Worm (Caenorhabditis elegans): ENCODE data around the gene ugt-35.
A peak's percentile ranks its signal among the peaks of the same experiment; 100 is the strongest.

The ugt-35 gene

DNA sequence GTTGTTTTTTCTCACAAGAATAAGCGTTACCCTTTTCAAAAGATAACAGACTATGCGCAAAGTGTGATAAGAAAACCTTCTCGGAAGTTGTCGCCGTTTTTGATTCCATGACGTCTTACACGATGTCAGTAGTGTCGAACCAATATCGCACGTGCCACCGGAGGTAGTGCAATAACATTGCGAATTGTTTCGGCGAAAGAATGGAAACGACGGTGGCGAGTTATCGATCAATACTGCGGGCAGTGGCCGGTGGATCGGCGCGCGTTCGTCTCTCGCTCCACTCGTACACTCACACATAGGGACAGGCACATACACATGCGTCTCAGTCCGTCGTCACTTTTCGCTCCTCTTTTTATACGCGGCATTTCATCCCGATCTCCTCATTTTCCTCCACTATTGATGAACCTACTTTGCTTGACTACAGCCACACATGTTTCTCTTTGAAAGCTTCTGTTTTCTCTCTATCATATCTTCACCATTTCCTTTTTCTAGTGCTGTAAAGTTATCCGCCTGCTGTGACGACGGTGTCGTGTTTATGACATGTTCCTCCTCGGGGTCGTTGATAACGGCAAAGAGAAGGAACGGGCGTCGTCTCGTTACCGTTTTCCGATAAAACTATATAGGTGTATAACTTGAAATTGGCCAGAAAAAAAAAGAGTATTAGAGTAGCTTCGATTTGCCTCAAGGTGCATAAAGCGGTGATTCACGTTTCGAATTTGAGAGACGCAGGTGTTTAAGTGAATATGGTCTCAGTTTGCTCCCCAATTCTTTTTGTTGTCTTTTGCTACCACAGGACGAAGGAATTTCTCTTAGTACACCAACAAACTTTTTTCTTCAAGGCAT lies 27.3 kb upstream of the ugt-35 start:
- peak; percentile 75 for TF ChIP-seq dsc-1 (tag; optimal IDR thresholded peaks at IDR 0.05)
- TF ChIP-seq rnt-1 (tag; optimal IDR thresholded peaks at IDR 0.05), result peak; percentile 11
- peak; percentile 53 for TF ChIP-seq snu-23 (GFP tag; optimal IDR thresholded peaks at IDR 0.05)
- peak; percentile 49 for TF ChIP-seq blmp-1 (tag; optimal IDR thresholded peaks at IDR 0.05)
- TF ChIP-seq lin-14 (GFP tag; optimal IDR thresholded peaks at IDR 0.05), result peak; percentile 79
- peak in 1 of 2 experiments; percentile 94 for TF ChIP-seq mdl-1 (tag; optimal IDR thresholded peaks at IDR 0.05)
- TF ChIP-seq efl-1 (optimal IDR thresholded peaks at IDR 0.05), result peak in 1 of 2 experiments; percentile 3
- peak in 1 of 2 experiments; percentile 80 for TF ChIP-seq efl-1 (GFP tag; optimal IDR thresholded peaks at IDR 0.05 in 1 of 2)
- TF ChIP-seq nhr-71 (tag; optimal IDR thresholded peaks at IDR 0.05), result peak; percentile 54
- TF ChIP-seq nhr-20 (tag; optimal IDR thresholded peaks at IDR 0.05), result peak; percentile 40
- TF ChIP-seq elt-2 (tag; optimal IDR thresholded peaks at IDR 0.05), result peak; percentile 74
- peak in 5 of 6 experiments; percentile 23 to 80 (median 62) for TF ChIP-seq elt-3 (tag; optimal IDR thresholded peaks at IDR 0.05)
- no peak for TF ChIP-seq ceh-63 (GFP tag; optimal IDR thresholded peaks at IDR 0.05)
- no peak for TF ChIP-seq unc-98 (GFP tag; IDR thresholded peaks at IDR 0.05)
- TF ChIP-seq nhr-90 (tag; optimal IDR thresholded peaks at IDR 0.05; ENCODE audit: poor library complexity), result peak; percentile 13
- no peak for TF ChIP-seq nhr-77 (tag; optimal IDR thresholded peaks at IDR 0.05)
- peak; percentile 28 for TF ChIP-seq swsn-7 (tag; optimal IDR thresholded peaks at IDR 0.05)
- TF ChIP-seq hlh-4 (tag; optimal IDR thresholded peaks at IDR 0.05), result no peak
- TF ChIP-seq dpl-1 (GFP tag; optimal IDR thresholded peaks at IDR 0.05), result peak in 1 of 3 experiments; percentile 10
- TF ChIP-seq tlp-1 (tag; optimal IDR thresholded peaks at IDR 0.05), result no peak
- no peak for TF ChIP-seq alr-1 (tag; optimal IDR thresholded peaks at IDR 0.05; ENCODE audit: borderline replicate concordance)
- peak; percentile 13; the same call in 1 of the 2 replicates for TF ChIP-seq nhr-19 (GFP tag; conservative IDR thresholded peaks at IDR 0.05)
- TF ChIP-seq ceh-82 (tag; optimal IDR thresholded peaks at IDR 0.05), result peak in 1 of 3 experiments; percentile 4
- TF ChIP-seq C16A3.4 (tag; optimal IDR thresholded peaks at IDR 0.05), result no peak
- TF ChIP-seq lin-35 (GFP tag; optimal IDR thresholded peaks at IDR 0.05), result peak in 1 of 2 experiments; percentile 57

- TF ChIP-seq nhr-11 (tag; optimal IDR thresholded peaks at IDR 0.05) (no peak), egl-27 (tag; optimal IDR thresholded peaks at IDR 0.05) (no peak), rnt-1 (tag; optimal IDR thresholded peaks at IDR 0.05) (no peak), isw-1 (GFP tag; IDR thresholded peaks at IDR 0.05) (no peak), hlh-17 (GFP tag; optimal IDR thresholded peaks at IDR 0.05; ENCODE audit: borderline replicate concordance) (no peak), lin-14 (GFP tag; optimal IDR thresholded peaks at IDR 0.05) (peak; percentile 51), fkh-10 (GFP tag; optimal IDR thresholded peaks at IDR 0.05) (peak; percentile 66), nhr-71 (tag; optimal IDR thresholded peaks at IDR 0.05) (no peak), ceh-8 (GFP tag; optimal IDR thresholded peaks at IDR 0.05) (no peak), ets-5 (GFP tag; IDR thresholded peaks at IDR 0.05) (no peak), pqm-1 (tag; optimal IDR thresholded peaks at IDR 0.05) (no peak), sox-4 (tag; optimal IDR thresholded peaks at IDR 0.05) (no peak), grh-1 (GFP tag; IDR thresholded peaks at IDR 0.05) (no peak), lin-39 (tag; optimal IDR thresholded peaks at IDR 0.05) (no peak), mdl-1 (tag; optimal IDR thresholded peaks at IDR 0.05) (no peak), fkh-4 (tag; optimal IDR thresholded peaks at IDR 0.05; ENCODE audit: borderline replicate concordance) (no peak), sup-37 (GFP tag; optimal IDR thresholded peaks at IDR 0.05) (no peak), dsc-1 (tag; optimal IDR thresholded peaks at IDR 0.05) (no peak), lin-13 (GFP tag; optimal IDR thresholded peaks at IDR 0.05) (no peak), ztf-11 (tag; optimal IDR thresholded peaks at IDR 0.05) (no peak), jun-1 (tag; optimal IDR thresholded peaks at IDR 0.05) (no peak), unc-130 (tag; optimal IDR thresholded peaks at IDR 0.05) (no peak), pax-3 (tag; optimal IDR thresholded peaks at IDR 0.05) (no peak), nhr-85 (tag) (no peak), mep-1 (tag; optimal IDR thresholded peaks at IDR 0.05) (peak; percentile 55), pag-3 (tag; optimal IDR thresholded peaks at IDR 0.05; ENCODE audit: borderline replicate concordance, insufficient read depth) (no peak), nhr-84 (tag; optimal IDR thresholded peaks at IDR 0.05) (no peak), unc-86 (tag; optimal IDR thresholded peaks at IDR 0.05) (no peak), alr-1 (tag; optimal IDR thresholded peaks at IDR 0.05; ENCODE audit: borderline replicate concordance) (no peak)
Observed at ce11 chrV:10679990-10680602, 26.0 kb upstream of the ugt-35 start.
